Worm (Caenorhabditis elegans): ENCODE measurements around the gene F58F12.12.
A peak's percentile ranks its signal among the peaks of the same experiment; 100 is the strongest.

F58F12.12 gene

DNA sequence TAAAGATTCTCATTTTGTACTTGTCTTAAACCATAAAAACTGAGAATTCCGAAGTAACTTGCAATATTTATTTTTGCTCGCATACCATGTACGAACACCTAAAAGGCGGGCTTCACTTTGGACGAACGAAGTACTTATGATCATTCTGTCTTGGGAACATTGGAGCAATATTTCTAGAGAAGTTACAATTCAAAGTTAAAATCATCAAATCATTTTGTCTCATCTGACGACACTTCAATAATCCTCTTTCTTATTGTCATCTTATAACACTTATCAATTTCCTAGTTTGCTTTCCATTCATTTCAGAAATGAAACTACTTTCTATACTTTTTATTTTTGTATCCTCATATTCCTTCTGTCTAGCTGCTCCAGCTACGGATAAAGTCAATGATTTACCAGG, 14.3 kb upstream of the F58F12.12 start, which contains the start of gene ctsa-4.1:
TSS of gene ctsa-4.1 (plus strand) at position 301 of the 400 bp plus-strand sequence.
- TF ChIP-seq hlh-30 (tag; optimal IDR thresholded peaks at IDR 0.05; ENCODE audit: insufficient read depth), result no peak
- TF ChIP-seq ztf-7 (tag; optimal IDR thresholded peaks at IDR 0.05), result peak; percentile 63

ce11 chrII:6370110-6370509, 10.9 kb upstream of the F58F12.12 start:
- TF ChIP-seq F37D6.2 (tag; optimal IDR thresholded peaks at IDR 0.05) (peak; percentile 26), nhr-25 (tag; optimal IDR thresholded peaks at IDR 0.05; ENCODE audit: borderline replicate concordance, insufficient read depth) (peak; percentile 53), lin-38 (GFP tag; IDR thresholded peaks at IDR 0.05) (peak; percentile 94), F49E8.2 (tag; optimal IDR thresholded peaks at IDR 0.05; ENCODE audit: borderline replicate concordance) (peak; percentile 34), nhr-6 (tag; optimal IDR thresholded peaks at IDR 0.05) (peak; percentile 84), nhr-77 (tag; optimal IDR thresholded peaks at IDR 0.05) (peak; percentile 74), pha-4 (GFP tag; IDR thresholded peaks at IDR 0.05) (peak; percentile 69), pha-4 (tag; optimal IDR thresholded peaks at IDR 0.05) (no peak), nhr-42 (GFP tag; IDR thresholded peaks at IDR 0.05) (no peak), egl-43 (GFP tag; IDR thresholded peaks at IDR 0.05) (0 out of 2 replicates have a peak, but pooled peaks have one; percentile 52), zfp-2 (tag; optimal IDR thresholded peaks at IDR 0.05) (no peak), F10B5.3 (tag; optimal IDR thresholded peaks at IDR 0.05) (no peak), ztf-11 (tag; optimal IDR thresholded peaks at IDR 0.05) (no peak), set-16 (GFP tag; IDR thresholded peaks at IDR 0.05) (peak; percentile 54), cey-2 (tag; optimal IDR thresholded peaks at IDR 0.05; ENCODE audit: borderline replicate concordance, insufficient read depth) (no peak), unc-130 (GFP tag; optimal IDR thresholded peaks at IDR 0.05) (peak; percentile 63), Y75B8A.6 (GFP tag; IDR thresholded peaks at IDR 0.05) (no peak), mep-1 (tag; optimal IDR thresholded peaks at IDR 0.05) (peak; percentile 83), daf-19 (GFP tag; conservative IDR thresholded peaks at IDR 0.05) (peak; percentile 62; the same call in 1 of the 2 replicates), zip-11 (GFP tag; IDR thresholded peaks at IDR 0.05) (no peak), ctbp-1 (GFP tag; IDR thresholded peaks at IDR 0.05) (peak; percentile 69; the same call in 1 of the 2 replicates), ceh-28 (tag; optimal IDR thresholded peaks at IDR 0.05) (peak; percentile 16), unc-39 (tag; optimal IDR thresholded peaks at IDR 0.05) (no peak), spr-1 (tag; optimal IDR thresholded peaks at IDR 0.05) (no peak), madf-5 (GFP tag; IDR thresholded peaks at IDR 0.05) (no peak), tra-1 (GFP tag; IDR thresholded peaks at IDR 0.05) (0 out of 2 replicates have a peak, but pooled peaks have one; percentile 59), ZK337.2 (GFP tag; IDR thresholded peaks at IDR 0.05) (no peak), spr-3 (GFP tag; optimal IDR thresholded peaks at IDR 0.05) (peak; percentile 24), dve-1 (tag; optimal IDR thresholded peaks at IDR 0.05; ENCODE audit: insufficient read depth) (peak; percentile 91), mxl-3 (GFP tag; optimal IDR thresholded peaks at IDR 0.05) (peak; percentile 76), nhr-11 (tag; optimal IDR thresholded peaks at IDR 0.05) (peak; percentile 78), unc-62 (GFP tag; optimal IDR thresholded peaks at IDR 0.05 in 1 of 2) (peak in 1 of 2 experiments; percentile 56), unc-62 (tag; optimal IDR thresholded peaks at IDR 0.05) (no peak), daf-8 (GFP tag; IDR thresholded peaks at IDR 0.05) (no peak), zag-1 (tag; optimal IDR thresholded peaks at IDR 0.05) (no peak), ceh-20 (GFP tag; IDR thresholded peaks at IDR 0.05) (0 out of 2 replicates have a peak, but pooled peaks have one; percentile 27), nhr-76 (tag; optimal IDR thresholded peaks at IDR 0.05) (no peak), rbr-2 (tag; optimal IDR thresholded peaks at IDR 0.05) (peak; percentile 73), tag-97 (GFP tag; IDR thresholded peaks at IDR 0.05) (no peak), mdl-1 (tag; optimal IDR thresholded peaks at IDR 0.05) (peak; percentile 90 to 95), lir-3 (tag; optimal IDR thresholded peaks at IDR 0.05) (no peak), daf-16 (GFP tag; optimal IDR thresholded peaks at IDR 0.05) (no peak), daf-16 (tag; optimal IDR thresholded peaks at IDR 0.05) (peak; percentile 37), hif-1 (tag; optimal IDR thresholded peaks at IDR 0.05) (peak in 1 of 2 experiments; percentile 60), zip-2 (tag; optimal IDR thresholded peaks at IDR 0.05) (no peak), ces-1 (GFP tag; optimal IDR thresholded peaks at IDR 0.05) (peak; percentile 47), daf-12 (tag; optimal IDR thresholded peaks at IDR 0.05) (no peak)
